Worm (Caenorhabditis elegans): ENCODE data around the gene emc-2.

ce11 chrII:1344524-1345119 is 38.7 kb upstream of the emc-2 start:
- no peak for TF ChIP-seq ztf-11 (tag; optimal IDR thresholded peaks at IDR 0.05)
- no peak for TF ChIP-seq ham-2 (GFP tag; optimal IDR thresholded peaks at IDR 0.05)
- TF ChIP-seq mab-5 (tag; optimal IDR thresholded peaks at IDR 0.05), result no peak
- no peak for TF ChIP-seq unc-62 (GFP tag; optimal IDR thresholded peaks at IDR 0.05)
- no peak for TF ChIP-seq nhr-12 (tag; optimal IDR thresholded peaks at IDR 0.05)
- TF ChIP-seq lsy-2 (tag; optimal IDR thresholded peaks at IDR 0.05), result no peak
- TF ChIP-seq nhr-28 (tag; optimal IDR thresholded peaks at IDR 0.05), result no peak
- no peak for TF ChIP-seq sem-2 (GFP tag; optimal IDR thresholded peaks at IDR 0.05)
- no peak for TF ChIP-seq elt-1 (tag; optimal IDR thresholded peaks at IDR 0.05; ENCODE audit: borderline replicate concordance, insufficient read depth)
